Worm (Caenorhabditis elegans) whole organism, late embryonic: Measurements from ENCODE around the gene T05B9.1.

Source experiments
- ama-1 ChIP-seq: fragments of 150-350 bp; optimal IDR thresholded peaks from 2 replicates; lab custom pipeline; 2014
- ceh-14 ChIP-seq: sonication (generic microtip); optimal IDR thresholded peaks from 2 replicates; lab custom pipeline; 2016; ENCODE audit warnings: missing genotype, missing genetic modification characterization, missing compliant biosample characterization
- ceh-6 ChIP-seq: fragments of 200-800 bp; sonication (Bioruptor generic); optimal IDR thresholded peaks from 2 replicates; lab custom pipeline; 2018; ENCODE audit warnings: mild to moderate bottlenecking, missing genetic modification characterization, missing compliant biosample characterization
- dve-1 ChIP-seq: sonication (generic microtip); optimal IDR thresholded peaks from 2 replicates; lab custom pipeline; 2017; ENCODE audit warnings: antibody characterized with exemption, mild to moderate bottlenecking, missing genetic modification characterization, missing compliant biosample characterization
- elt-2 ChIP-seq: sonication (generic microtip); optimal IDR thresholded peaks from 2 replicates; lab custom pipeline; 2016; ENCODE audit warnings: missing genetic modification reagents, missing genetic modification characterization, missing compliant biosample characterization
- ets-4 ChIP-seq: sonication (generic microtip); optimal IDR thresholded peaks from 2 replicates; lab custom pipeline; 2016; ENCODE audit warnings: missing genetic modification characterization, missing compliant biosample characterization
- hlh-30 ChIP-seq: sonication (generic microtip); optimal IDR thresholded peaks from 2 replicates; lab custom pipeline; 2017; ENCODE audit warnings: antibody characterized with exemption, missing genetic modification characterization, missing compliant biosample characterization; ENCODE audit not compliant: insufficient read depth
- madf-2 ChIP-seq: sonication (generic microtip); optimal IDR thresholded peaks from 2 replicates; lab custom pipeline; 2017; ENCODE audit warnings: missing genetic modification characterization, missing compliant biosample characterization
- nfya-1 ChIP-seq: sonication (generic microtip); optimal IDR thresholded peaks from 2 replicates; lab custom pipeline; 2017; ENCODE audit warnings: missing genetic modification characterization, mild to moderate bottlenecking, missing compliant biosample characterization, antibody characterized with exemption, moderate library complexity
- pag-3 ChIP-seq: sonication (generic microtip); optimal IDR thresholded peaks from 2 replicates; lab custom pipeline; 2016; ENCODE audit warnings: missing compliant biosample characterization, missing genetic modification characterization, borderline replicate concordance
- pqm-1 ChIP-seq: sonication (generic microtip); optimal IDR thresholded peaks from 2 replicates; lab custom pipeline; 2016; ENCODE audit warnings: missing genetic modification characterization, missing compliant biosample characterization
- pros-1 ChIP-seq: fragments of 150-350 bp; optimal IDR thresholded peaks from 2 replicates; lab custom pipeline; 2014; ENCODE audit warnings: missing biosample characterization, missing genetic modification reagents, missing genetic modification characterization
- sox-4 ChIP-seq: sonication (generic microtip); optimal IDR thresholded peaks from 2 replicates; lab custom pipeline; 2017; ENCODE audit warnings: mild to moderate bottlenecking, missing genetic modification characterization, inconsistent platforms, missing compliant biosample characterization
- unc-86 ChIP-seq: sonication (generic microtip); optimal IDR thresholded peaks from 2 replicates; lab custom pipeline; 2016; ENCODE audit warnings: missing genetic modification characterization, missing compliant biosample characterization

ce11 chrII:11307332-11307731 is 46.3 kb upstream of the T05B9.1 start:
- no peak for TF ChIP-seq ceh-14 (tag; lab: Kevin White, UChicago)
- TF ChIP-seq elt-2 (tag; lab: Kevin White, UChicago) = no peak
- TF ChIP-seq pag-3 (tag; lab: Kevin White, UChicago) = no peak
- no peak for TF ChIP-seq sox-4
- TF ChIP-seq unc-86 (tag; lab: Kevin White, UChicago) = no peak
- TF ChIP-seq hlh-30 (tag; lab: Kevin White, UChicago) = no peak
- TF ChIP-seq ama-1 (lab: Kevin White, UChicago) = no peak
- no peak for TF ChIP-seq nfya-1 (tag; lab: Kevin White, UChicago)
- no peak for TF ChIP-seq pros-1 (tag; lab: Kevin White, UChicago)
- TF ChIP-seq madf-2 (tag; lab: Kevin White, UChicago) = no peak
- TF ChIP-seq ceh-6 (GFP tag; lab: Kevin White, UChicago) = no peak
- no peak for TF ChIP-seq ets-4 (tag; lab: Kevin White, UChicago)
- no peak for TF ChIP-seq dve-1 (tag; lab: Kevin White, UChicago)
- TF ChIP-seq pqm-1 = no peak
